Fruit fly (Drosophila melanogaster): ENCODE results near the gene CG3618.

- no peak for TF ChIP-seq Dll (optimal IDR thresholded peaks at IDR 0.05)
- no peak for TF ChIP-seq psq (optimal IDR thresholded peaks at IDR 0.05)
- no peak for TF ChIP-seq usp (GFP tag; optimal IDR thresholded peaks at IDR 0.05)
- TF ChIP-seq CG8478 (optimal IDR thresholded peaks at IDR 0.05): no peak
Observed at dm6 chr3L:20800208-20800607, 15.7 kb downstream of the CG3618 start, which contains the start of gene Spc105R.
